Fruit fly (Drosophila melanogaster) whole organism, embryonic: ENCODE data around the gene CG12290.
A peak's percentile ranks its signal among the peaks of the same experiment; 100 is the strongest.

ENCODE experiments used
- Atf-2 ChIP-seq: fragments of 200-800 bp; sonication (Bioruptor generic); optimal IDR thresholded peaks from 2 replicates; lab custom pipeline; 2016; ENCODE audit warnings: missing biosample characterization, missing genetic modification characterization
- Bdp1 ChIP-seq: fragments of 200-800 bp; sonication (Bioruptor generic); optimal IDR thresholded peaks from 3 replicates; lab custom pipeline; 2016; ENCODE audit warnings: missing biosample characterization, missing genetic modification characterization
- CG10147 ChIP-seq: fragments of 200-800 bp; sonication (Bioruptor generic); optimal IDR thresholded peaks from 2 replicates; lab custom pipeline; 2019; ENCODE audit warnings: missing biosample characterization, mild to moderate bottlenecking, missing genetic modification characterization, moderate library complexity
- CG11093 ChIP-seq: fragments of 200-800 bp; sonication (Bioruptor generic); IDR thresholded peaks from 3 replicates; pipeline ENCODE4 v1.3.6; 2022; ENCODE audit warnings: missing biosample characterization, missing genetic modification characterization
- CG11723 ChIP-seq: fragments of 200-800 bp; sonication (Bioruptor generic); optimal IDR thresholded peaks from 2 replicates; lab custom pipeline; 2017; ENCODE audit warnings: missing biosample characterization, mild to moderate bottlenecking, missing genetic modification characterization
- CG14441 ChIP-seq: fragments of 200-800 bp; sonication (Bioruptor generic); IDR thresholded peaks from 2 replicates; pipeline ENCODE4 v1.3.6; 2022; ENCODE audit warnings: missing biosample characterization, missing genetic modification characterization
- CG16863 ChIP-seq: fragments of 200-800 bp; sonication (Bioruptor generic); optimal IDR thresholded peaks from 3 replicates; lab custom pipeline; 2016; ENCODE audit warnings: missing biosample characterization, missing genetic modification characterization
- CG17186 ChIP-seq: fragments of 200-800 bp; sonication (Bioruptor generic); optimal IDR thresholded peaks from 3 replicates; lab custom pipeline; 2017; ENCODE audit warnings: missing biosample characterization, missing genetic modification reagents, missing genetic modification characterization
- CG17829 ChIP-seq: fragments of 200-800 bp; optimal IDR thresholded peaks from 2 replicates; lab custom pipeline; 2019; ENCODE audit warnings: missing biosample characterization, mild to moderate bottlenecking, missing genetic modification characterization, moderate library complexity
- CG32767 ChIP-seq: fragments of 200-800 bp; sonication (Bioruptor generic); IDR thresholded peaks from 2 replicates; pipeline ENCODE4 v1.3.6; 2022; ENCODE audit warnings: missing biosample characterization, missing genetic modification characterization
- CG32772 ChIP-seq: fragments of 200-800 bp; sonication (Bioruptor generic); IDR thresholded peaks from 2 replicates; pipeline ENCODE4 v1.3.6; 2022; ENCODE audit warnings: missing biosample characterization, missing genetic modification characterization
- CG3726 ChIP-seq: fragments of 200-800 bp; sonication (Bioruptor generic); IDR thresholded peaks from 3 replicates; pipeline ENCODE4, ENCODE4 v1.3.6; 2022; ENCODE audit warnings: missing biosample characterization, missing genetic modification characterization
- CG3847 ChIP-seq: fragments of 200-800 bp; sonication (Bioruptor generic); IDR thresholded peaks from 2 replicates; pipeline ENCODE4 v1.3.6; 2022; ENCODE audit warnings: missing biosample characterization, missing genetic modification characterization
- CG4360 ChIP-seq: fragments of 200-800 bp; sonication (Bioruptor generic); IDR thresholded peaks from 2 replicates; pipeline ENCODE4 v1.3.6; 2022; ENCODE audit warnings: missing biosample characterization, missing genetic modification characterization
- CG6791 ChIP-seq: fragments of 200-800 bp; sonication (Bioruptor generic); IDR thresholded peaks from 3 replicates; pipeline ENCODE4 v1.3.6; 2022; ENCODE audit warnings: missing biosample characterization, missing genetic modification characterization; ENCODE audit not compliant: partially characterized antibody
- CG6813 ChIP-seq: fragments of 200-800 bp; sonication (Bioruptor generic); optimal IDR thresholded peaks from 2 replicates; lab custom pipeline; 2017; ENCODE audit warnings: missing biosample characterization, missing genetic modification characterization, mild to moderate bottlenecking, moderate library complexity, missing genetic modification reagents
- CG7786 ChIP-seq: fragments of 200-800 bp; sonication (Bioruptor generic); optimal IDR thresholded peaks from 2 replicates; lab custom pipeline; 2016; ENCODE audit warnings: missing biosample characterization, missing genetic modification characterization
- CG8478 ChIP-seq: fragments of >200 bp; optimal IDR thresholded peaks from 2 replicates; lab custom pipeline; 2018
- CG8944 ChIP-seq: fragments of 200-800 bp; sonication (Bioruptor generic); optimal IDR thresholded peaks from 3 replicates; lab custom pipeline; 2016; ENCODE audit warnings: missing biosample characterization, missing genetic modification characterization
- CG9876 ChIP-seq: fragments of 200-800 bp; sonication (Bioruptor generic); optimal IDR thresholded peaks from 2 replicates; lab custom pipeline; 2016; ENCODE audit warnings: missing biosample characterization, missing genetic modification characterization
- Dek ChIP-seq: fragments of 200-800 bp; sonication (Bioruptor generic); optimal IDR thresholded peaks from 3 replicates; lab custom pipeline; 2019; ENCODE audit warnings: missing biosample characterization, mild to moderate bottlenecking, missing genetic modification characterization, moderate library complexity
- Ets65A ChIP-seq: fragments of 200-800 bp; sonication (Bioruptor generic); peaks from one replicate; lab custom pipeline; 2016; ENCODE audit warnings: missing biosample characterization, missing genetic modification characterization
- H15 ChIP-seq: fragments of 200-800 bp; sonication (Bioruptor generic); IDR thresholded peaks from 3 replicates; pipeline ENCODE4 v1.3.6; 2022; ENCODE audit warnings: missing biosample characterization, missing genetic modification characterization
- NC2α ChIP-seq: fragments of 200-800 bp; sonication (Bioruptor generic); optimal IDR thresholded peaks from 2 replicates; lab custom pipeline; 2016; ENCODE audit warnings: missing biosample characterization, missing genetic modification characterization
- PHDP ChIP-seq: fragments of 200-800 bp; sonication (Bioruptor generic); optimal IDR thresholded peaks from 3 replicates; lab custom pipeline; 2018; ENCODE audit warnings: missing biosample characterization, mild to moderate bottlenecking, missing genetic modification characterization, moderate library complexity
- Pdp1 ChIP-seq, 2 experiments: fragments of 200-800 bp; sonication (Bioruptor generic); optimal IDR thresholded peaks; 3 replicates each; lab custom pipeline; 2016; ENCODE audit warnings: missing biosample characterization in 2 of 2, missing genetic modification characterization in 2 of 2, mild to moderate bottlenecking in 1 of 2, moderate library complexity in 1 of 2
- Ptx1 ChIP-seq: fragments of 200-800 bp; sonication (Bioruptor generic); IDR thresholded peaks from 2 replicates; pipeline ENCODE4 v1.3.6; 2022; ENCODE audit warnings: missing biosample characterization, missing genetic modification characterization
- Six4 ChIP-seq: fragments of 200-800 bp; sonication (Bioruptor generic); optimal IDR thresholded peaks from 2 replicates; lab custom pipeline; 2016; ENCODE audit warnings: missing biosample characterization, missing genetic modification characterization
- Ssrp ChIP-seq: fragments of 200-800 bp; sonication (Bioruptor generic); optimal IDR thresholded peaks from 2 replicates; lab custom pipeline; 2018; ENCODE audit warnings: missing biosample characterization, mild to moderate bottlenecking, missing genetic modification characterization, moderate library complexity
- Tbp ChIP-seq: fragments of >200 bp; optimal IDR thresholded peaks from 2 replicates; lab custom pipeline; 2018; ENCODE audit warnings: missing biosample characterization, missing genetic modification characterization
- ac ChIP-seq: fragments of 200-800 bp; sonication (Bioruptor generic); optimal IDR thresholded peaks from 3 replicates; lab custom pipeline; 2017; ENCODE audit warnings: missing biosample characterization, mild to moderate bottlenecking, missing genetic modification characterization
- aop ChIP-seq: fragments of 200-800 bp; sonication (Bioruptor generic); IDR thresholded peaks from 2 replicates; pipeline ENCODE4 v1.3.6; 2022; ENCODE audit warnings: missing biosample characterization, missing genetic modification characterization
- ash1 ChIP-seq: fragments of 200-800 bp; sonication (Bioruptor generic); optimal IDR thresholded peaks from 2 replicates; lab custom pipeline; 2018; ENCODE audit warnings: missing biosample characterization, mild to moderate bottlenecking, missing genetic modification characterization
- az2 ChIP-seq: fragments of 200-800 bp; sonication (Bioruptor generic); optimal IDR thresholded peaks from 3 replicates; lab custom pipeline; 2016; ENCODE audit warnings: missing biosample characterization, missing genetic modification characterization
- bsh ChIP-seq, 2 experiments: fragments of 200-800 bp; sonication (Bioruptor generic); optimal IDR thresholded peaks; 2 replicates each; lab custom pipeline; 2017 to 2018; ENCODE audit warnings: mild to moderate bottlenecking in 2 of 2, missing biosample characterization in 2 of 2, missing genetic modification characterization in 2 of 2, moderate library complexity in 1 of 2
- btn ChIP-seq: fragments of 200-800 bp; sonication (Bioruptor generic); optimal IDR thresholded peaks from 2 replicates; lab custom pipeline; 2016; ENCODE audit warnings: missing biosample characterization, missing genetic modification characterization
- cad ChIP-seq: fragments of >200 bp; optimal IDR thresholded peaks from 2 replicates; lab custom pipeline; 2017; ENCODE audit warnings: missing biosample characterization, missing genetic modification characterization
- chinmo ChIP-seq: fragments of 200-800 bp; sonication (Bioruptor generic); IDR thresholded peaks from 4 replicates; pipeline ENCODE4 v1.3.6; 2022; ENCODE audit warnings: missing biosample characterization, missing genetic modification characterization; ENCODE audit not compliant: partially characterized antibody
- cwo ChIP-seq: fragments of 200-800 bp; sonication (Bioruptor generic); optimal IDR thresholded peaks from 3 replicates; lab custom pipeline; 2017; ENCODE audit warnings: missing biosample characterization, missing genetic modification characterization, mild to moderate bottlenecking, moderate library complexity, missing genetic modification reagents
- dati ChIP-seq: fragments of 200-800 bp; sonication (Bioruptor generic); IDR thresholded peaks from 2 replicates; pipeline ENCODE4 v1.3.6; 2022; ENCODE audit warnings: missing biosample characterization, missing genetic modification characterization
- dimm ChIP-seq: fragments of 200-800 bp; sonication (Bioruptor generic); IDR thresholded peaks from 2 replicates; pipeline ENCODE4 v1.3.6; 2022; ENCODE audit warnings: missing biosample characterization, missing genetic modification characterization
- eve ChIP-seq, 2 experiments: fragments of >200 bp; optimal IDR thresholded peaks; 2 replicates each; lab custom pipeline; 2017; ENCODE audit warnings: missing biosample characterization in 2 of 2, missing genetic modification characterization in 2 of 2
- fd102C ChIP-seq: fragments of 200-800 bp; sonication (Bioruptor generic); optimal IDR thresholded peaks from 2 replicates; lab custom pipeline; 2018; ENCODE audit warnings: missing biosample characterization, mild to moderate bottlenecking, missing genetic modification characterization, moderate library complexity
- gcm ChIP-seq: fragments of 200-800 bp; sonication (Bioruptor generic); optimal IDR thresholded peaks from 2 replicates; lab custom pipeline; 2019; ENCODE audit warnings: missing biosample characterization, mild to moderate bottlenecking, missing genetic modification characterization, moderate library complexity
- luna ChIP-seq: fragments of 200-800 bp; sonication (Bioruptor generic); optimal IDR thresholded peaks from 2 replicates; lab custom pipeline; 2016; ENCODE audit warnings: missing biosample characterization, missing genetic modification characterization
- oc ChIP-seq: fragments of 200-800 bp; sonication (Bioruptor generic); optimal IDR thresholded peaks from 2 replicates; lab custom pipeline; 2018; ENCODE audit warnings: missing biosample characterization, mild to moderate bottlenecking, missing genetic modification characterization, moderate library complexity
- p53 ChIP-seq: fragments of 200-800 bp; sonication (Bioruptor generic); optimal IDR thresholded peaks from 2 replicates; lab custom pipeline; 2016; ENCODE audit warnings: missing biosample characterization, missing genetic modification characterization
- pfk ChIP-seq: fragments of 200-800 bp; sonication (Bioruptor generic); optimal IDR thresholded peaks from 2 replicates; lab custom pipeline; 2018; ENCODE audit warnings: missing biosample characterization, mild to moderate bottlenecking, missing genetic modification characterization, moderate library complexity
- so ChIP-seq: fragments of 200-800 bp; sonication (Bioruptor generic); IDR thresholded peaks from 3 replicates; pipeline ENCODE4 v1.3.6; 2022; ENCODE audit warnings: missing biosample characterization, missing genetic modification characterization
- trem ChIP-seq: fragments of 200-800 bp; optimal IDR thresholded peaks from 3 replicates; lab custom pipeline; 2019; ENCODE audit warnings: missing biosample characterization, mild to moderate bottlenecking, missing genetic modification characterization, moderate library complexity
- ttk ChIP-seq: fragments of 200-800 bp; sonication (Bioruptor generic); IDR thresholded peaks from 2 replicates; pipeline ENCODE4 v2.1.2; 2022; ENCODE audit warnings: missing biosample characterization, missing genetic modification characterization
- zfh2 ChIP-seq: fragments of 200-800 bp; sonication (Bioruptor generic); optimal IDR thresholded peaks from 2 replicates; lab custom pipeline; 2016; ENCODE audit warnings: missing biosample characterization, missing genetic modification characterization

Gene CG12290

DNA sequence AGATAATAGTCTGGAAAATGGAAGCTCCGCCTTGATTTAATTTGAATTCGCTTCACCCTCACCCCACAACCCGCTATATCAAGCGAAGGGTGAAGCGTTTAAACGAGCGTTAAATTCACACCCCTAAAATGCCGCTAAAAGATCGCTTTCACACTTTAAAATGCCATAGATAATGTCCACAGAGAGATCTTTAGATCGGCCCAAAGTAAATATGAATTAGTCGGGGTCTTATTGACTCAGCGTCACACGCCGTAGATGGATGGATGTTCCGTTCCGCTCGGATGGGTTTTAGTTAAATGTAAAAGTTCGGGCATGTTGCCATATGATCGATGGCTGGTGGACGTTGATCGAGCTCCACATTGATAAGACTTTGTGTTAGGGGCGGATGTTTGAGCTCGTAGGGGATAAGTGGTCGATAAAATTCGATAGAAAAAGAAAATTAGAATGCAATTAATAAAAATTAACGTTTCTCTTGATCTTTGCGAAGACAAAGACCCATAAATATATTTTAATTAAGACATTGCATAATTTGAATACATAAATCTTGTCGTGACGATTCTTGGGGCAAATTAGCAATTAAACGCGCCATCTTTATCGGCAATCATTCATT lies 1.9 kb upstream of the CG12290 start (continued):
- TF ChIP-seq CG10147 (GFP tag; lab: Kevin White, UChicago) (peak; percentile 48), CG16863 (GFP tag; lab: Kevin White, UChicago) (peak; percentile 87), CG8478 (lab: Kevin White, UChicago) (no peak), Six4 (GFP tag; lab: Kevin White, UChicago) (peak; percentile 64), zfh2 (peak; percentile 73), dimm (peak; percentile 68), CG32767 (GFP tag; lab: Robert Waterston, UW) (peak; percentile 69), CG3726 (peak; percentile 65; the same call in 1 of the 3 replicates), ttk (GFP tag; lab: Robert Waterston, UW) (peak; percentile 52; the same call in 1 of the 2 replicates), Dek (tag; lab: Kevin White, UChicago) (peak; percentile 69), oc (tag; lab: Kevin White, UChicago) (peak; percentile 85), cad (no peak), gcm (GFP tag; lab: Kevin White, UChicago) (peak; percentile 65), Pdp1 (GFP tag; optimal IDR thresholded peaks at IDR 0.05; lab: Kevin White, UChicago) (peak; percentile 69 to 78), aop (peak; percentile 44; the same call in 1 of the 2 replicates), CG32772 (GFP tag; lab: Robert Waterston, UW) (peak; percentile 66), NC2α (GFP tag; lab: Kevin White, UChicago) (peak; percentile 85), so (GFP tag; lab: Robert Waterston, UW) (peak; percentile 75; the same call in 2 of the 3 replicates), cwo (GFP tag; lab: Kevin White, UChicago) (peak; percentile 78), p53 (peak; percentile 80), pfk (peak; percentile 81), H15 (GFP tag; lab: Robert Waterston, UW) (peak; percentile 79), CG11723 (GFP tag; lab: Kevin White, UChicago) (peak; percentile 74), trem (tag; lab: Kevin White, UChicago) (peak; percentile 17), ash1 (peak; percentile 73), fd102C (peak; percentile 60), CG11093 (GFP tag; lab: Robert Waterston, UW) (peak; percentile 61; the same call in 1 of the 3 replicates), CG17186 (GFP tag; lab: Kevin White, UChicago) (peak; percentile 73), CG7786 (GFP tag; lab: Kevin White, UChicago) (peak; percentile 87), luna (GFP tag; lab: Kevin White, UChicago) (peak; percentile 29), CG8944 (GFP tag; lab: Kevin White, UChicago) (peak; percentile 86), dati (GFP tag; lab: Robert Waterston, UW) (peak; percentile 72; the same call in 1 of the 2 replicates), Ssrp (tag; lab: Kevin White, UChicago) (no peak), CG6813 (GFP tag; lab: Kevin White, UChicago) (peak; percentile 91), Ets65A (peak; percentile 95), Bdp1 (peak; percentile 85), chinmo (GFP tag; lab: Robert Waterston, UW) (no peak), eve (GFP tag; optimal IDR thresholded peaks at IDR 0.05; lab: Kevin White, UChicago) (peak in 1 of 2 experiments; percentile 83), CG9876 (GFP tag; lab: Kevin White, UChicago) (peak; percentile 85)

DNA sequence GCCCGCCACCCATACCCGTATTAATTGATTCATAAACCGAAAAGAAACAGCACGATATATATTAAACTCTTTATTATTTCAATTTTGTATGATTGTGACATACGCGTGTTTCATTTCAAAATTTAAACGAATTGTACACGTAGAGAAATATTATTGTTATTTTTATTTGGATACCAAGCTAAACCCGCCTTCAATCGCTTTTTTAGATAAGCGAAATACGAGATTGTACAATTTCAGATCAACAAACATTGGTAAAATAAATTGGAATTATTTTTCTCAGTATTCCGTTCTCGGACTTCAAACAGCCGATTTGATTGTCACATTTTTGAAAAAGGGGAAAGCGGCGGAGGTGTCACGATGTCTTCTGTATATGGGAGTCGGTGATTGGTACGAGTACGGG lies 5.0 kb downstream of the CG12290 start:
- TF ChIP-seq PHDP (tag; lab: Kevin White, UChicago) (peak; percentile 51), CG4360 (GFP tag; lab: Robert Waterston, UW) (no peak), CG8944 (GFP tag; lab: Kevin White, UChicago) (peak; percentile 7), CG3847 (GFP tag; lab: Robert Waterston, UW) (peak; percentile 23; the same call in 1 of the 2 replicates), Atf-2 (peak; percentile 8), bsh (GFP tag; optimal IDR thresholded peaks at IDR 0.05; lab: Kevin White, UChicago) (peak in 1 of 2 experiments; percentile 62), Ssrp (tag; lab: Kevin White, UChicago) (peak; percentile 3), CG17829 (tag; lab: Kevin White, UChicago) (peak; percentile 10), CG6791 (GFP tag; lab: Robert Waterston, UW) (no peak), Tbp (GFP tag; lab: Kevin White, UChicago) (no peak), Ptx1 (peak; percentile 62), ac (GFP tag; lab: Kevin White, UChicago) (no peak), CG14441 (peak; percentile 68), btn (GFP tag; lab: Kevin White, UChicago) (no peak), az2 (GFP tag; lab: Kevin White, UChicago) (peak; percentile 51)
